Fruit fly (Drosophila melanogaster) whole organism, larva: ENCODE measurements around the gene CG14070.

ENCODE experiments used
- noc ChIP-seq: fragments of 200-800 bp; sonication (Bioruptor generic); optimal IDR thresholded peaks from 3 replicates; lab custom pipeline; 2019; ENCODE audit warnings: missing biosample characterization, mild to moderate bottlenecking, missing genetic modification characterization, moderate library complexity

Gene CG14070

dm6 chr2L:10901685-10902084 lies at the start of gene CG14070:
Gene CG14070 (minus strand): TSS chr2L:10901785.
- TF ChIP-seq noc (tag; lab: Kevin White, UChicago), result no peak

DNA sequence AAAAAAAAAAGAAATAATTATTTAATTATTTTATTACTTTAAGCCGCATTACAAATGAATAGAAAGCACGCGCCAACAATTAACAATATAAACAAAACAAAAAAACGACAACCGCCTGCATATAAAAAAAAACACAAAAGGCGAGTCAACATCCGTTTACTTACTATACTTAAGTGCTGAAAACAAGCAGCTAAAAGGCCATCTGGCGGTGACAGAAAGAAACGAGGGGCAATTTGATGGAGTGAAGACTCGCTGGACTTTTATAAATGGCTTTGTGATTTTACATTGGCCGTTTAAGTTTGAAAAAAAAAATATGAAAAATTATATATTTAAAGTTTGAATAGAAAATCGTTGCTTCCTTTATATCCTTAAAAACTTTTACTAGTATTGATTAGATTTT lies 38.6 kb upstream of the CG14070 start:
- TF ChIP-seq noc (tag; lab: Kevin White, UChicago), result no peak

DNA sequence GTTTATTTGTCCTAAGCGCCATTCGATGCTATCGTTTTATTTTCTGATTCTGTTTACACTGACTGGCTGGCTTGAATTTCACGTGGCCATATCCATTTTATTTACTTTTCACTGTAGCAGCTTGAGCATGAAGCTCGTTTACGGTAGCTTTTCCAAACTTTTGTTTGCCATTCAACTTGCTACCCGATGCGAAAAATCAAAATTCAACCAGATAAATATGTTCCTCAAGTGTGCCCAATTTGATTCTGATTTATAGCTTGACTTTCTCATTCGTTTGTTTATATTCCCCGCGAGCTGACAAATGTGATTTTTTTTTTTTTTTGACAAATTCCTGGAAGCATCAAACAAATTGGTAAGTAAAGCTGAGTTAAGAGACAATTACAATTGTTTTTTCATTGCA lies 34.8 kb upstream of the CG14070 start, which contains the start of gene CG14072:
Gene CG14072, plus strand, starts transcription at position 301 of the 400 bp plus-strand sequence.
- TF ChIP-seq noc (tag; lab: Kevin White, UChicago), result no peak

DNA sequence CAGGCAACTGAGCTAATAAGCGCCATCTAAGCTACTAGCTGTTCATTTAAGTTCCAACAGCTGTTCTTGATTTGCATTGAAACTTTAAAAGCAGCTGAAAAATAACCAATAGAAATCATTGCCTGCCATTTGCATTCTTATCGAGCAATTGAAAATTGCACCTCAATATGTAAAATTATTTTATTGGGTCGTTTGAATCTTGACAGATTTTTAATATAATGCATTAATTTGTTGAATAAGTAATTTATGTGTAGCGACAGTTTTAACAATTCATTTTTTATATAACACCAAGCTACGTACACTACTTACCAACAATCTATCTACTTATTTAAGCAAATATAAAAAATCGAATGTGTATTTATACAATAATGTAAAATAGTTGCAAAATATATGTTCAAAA lies 9.0 kb upstream of the CG14070 start, which contains the start of gene CG14069:
Gene CG14069, minus strand, starts transcription at position 101 of the 400 bp plus-strand sequence.
- TF ChIP-seq noc (tag; lab: Kevin White, UChicago), result no peak

DNA sequence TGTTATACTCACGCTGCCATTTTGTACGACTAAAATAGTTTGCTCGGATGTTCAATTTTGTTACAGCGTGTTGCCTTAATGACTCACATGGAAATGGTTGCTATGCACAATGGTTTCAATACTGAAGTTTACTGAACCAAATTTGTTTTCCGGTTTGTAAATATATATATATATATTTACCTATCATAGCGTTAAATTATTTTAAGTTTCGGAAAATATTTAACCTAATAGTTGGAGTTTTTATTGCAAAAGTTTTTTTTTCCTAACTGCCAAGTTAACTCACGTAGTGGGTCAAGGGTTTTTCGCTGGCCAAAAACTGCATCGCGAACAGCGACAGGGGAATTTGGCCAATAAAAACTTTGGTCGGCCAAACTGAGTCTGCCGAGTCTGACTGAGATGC lies 7.2 kb upstream of the CG14070 start, which contains the start of gene CG7309:
Gene CG7309, minus strand, starts transcription at position 101 of the 400 bp plus-strand sequence.
- no peak for TF ChIP-seq noc (tag; lab: Kevin White, UChicago)

DNA sequence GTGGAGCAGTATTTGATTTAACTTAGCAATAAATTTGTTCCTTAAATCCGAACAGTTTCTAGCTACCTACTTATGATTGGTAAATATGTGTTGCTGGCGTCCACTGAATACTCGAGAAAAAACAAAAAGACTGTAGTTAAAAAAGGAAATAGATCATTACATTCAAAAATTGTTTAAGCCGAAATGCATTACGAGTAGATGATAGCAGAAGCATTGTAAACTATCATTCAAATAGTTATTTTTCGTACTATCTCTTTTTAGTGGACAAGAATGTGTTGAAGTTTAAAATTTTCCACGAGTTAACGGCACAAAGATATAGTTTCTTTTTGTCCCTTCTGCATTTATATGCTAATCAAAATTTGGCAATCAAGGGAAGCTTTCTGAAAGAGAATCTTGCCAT lies 12.8 kb downstream of the CG14070 start, which contains the start of gene CG14071:
Gene CG14071, minus strand, starts transcription at position 101 of the 400 bp plus-strand sequence.
- no peak for TF ChIP-seq noc (tag; lab: Kevin White, UChicago)

DNA sequence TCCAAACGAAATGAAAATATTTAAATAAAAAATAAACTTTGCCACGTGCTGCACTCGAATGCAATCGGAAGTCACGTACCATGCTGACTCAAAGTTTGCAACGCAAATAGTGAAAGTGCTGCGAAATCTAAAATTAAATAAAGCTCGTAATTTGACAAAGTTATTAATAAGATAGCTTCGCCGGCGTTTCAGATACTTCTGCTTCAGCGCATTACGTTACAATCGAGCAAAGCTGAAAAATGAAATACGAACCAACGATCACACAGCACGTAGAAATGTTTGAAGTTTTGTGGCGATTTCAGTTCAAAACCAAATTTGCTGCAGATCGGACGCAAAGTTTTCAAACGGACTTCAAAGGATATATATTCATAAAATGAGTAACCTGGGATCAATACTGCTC lies 31.7 kb downstream of the CG14070 start, which contains the start of gene CG12517:
Gene CG12517, plus strand, starts transcription at position 301 of the 400 bp plus-strand sequence.
- TF ChIP-seq noc (tag; lab: Kevin White, UChicago), result no peak

- TF ChIP-seq noc (tag; lab: Kevin White, UChicago), result no peak
Observed at dm6 chr2L:10858064-10859047, 43.2 kb downstream of the CG14070 start, which contains the start of the genes aurB and Stam. Gene aurB (minus strand): TSS chr2L:10858094. Gene Stam (plus strand): TSS chr2L:10858536.

- peak; percentile 4 for TF ChIP-seq noc (tag; lab: Kevin White, UChicago)
Observed at dm6 chr2L:10856328-10856942, 45.1 kb downstream of the CG14070 start, which contains the start of gene Dnz1. Gene Dnz1 (minus strand): TSS chr2L:10856644.

- TF ChIP-seq noc (tag; lab: Kevin White, UChicago), result no peak
Observed at dm6 chr2L:10851336-10851862, 50.2 kb downstream of the CG14070 start.
